Worm (Caenorhabditis elegans) whole organism, young adult: ENCODE data around the gene mel-11.

Source experiments
- C06A6.2 ChIP-seq: fragments of 200-800 bp; sonication (Bioruptor generic); conservative IDR thresholded peaks from 2 replicates; pipeline ENCODE4 v1.3.6; 2022; ENCODE audit warnings: missing genetic modification characterization, missing compliant biosample characterization
- F22D6.2 ChIP-seq: sonication (generic microtip); optimal IDR thresholded peaks from 2 replicates; lab custom pipeline; 2016; ENCODE audit warnings: mild to moderate bottlenecking, missing genetic modification characterization, missing compliant biosample characterization
- K12H6.12 ChIP-seq: fragments of 200-800 bp; sonication (Bioruptor generic); optimal IDR thresholded peaks from 2 replicates; lab custom pipeline; 2018; ENCODE audit warnings: mild to moderate bottlenecking, missing genetic modification characterization, missing compliant biosample characterization
- Y53G8AR.9 ChIP-seq: fragments of 200-800 bp; sonication (Bioruptor generic); conservative IDR thresholded peaks from 2 replicates; pipeline ENCODE4 v1.3.6; 2022; ENCODE audit warnings: missing genetic modification reagents, missing genetic modification characterization, missing compliant biosample characterization
- chd-7 ChIP-seq: sonication (generic microtip); optimal IDR thresholded peaks from 2 replicates; lab custom pipeline; 2016; ENCODE audit warnings: mild to moderate bottlenecking, missing genetic modification characterization, moderate library complexity, missing compliant biosample characterization
- dpl-1 ChIP-seq: fragments of 150-350 bp; optimal IDR thresholded peaks from 2 replicates; lab custom pipeline; 2014; ENCODE audit warnings: missing biosample characterization, missing genetic modification reagents, missing genetic modification characterization
- sea-2 ChIP-seq: fragments of 200-800 bp; sonication (Bioruptor generic); IDR thresholded peaks from 2 replicates; pipeline ENCODE4 v1.3.6; 2022; ENCODE audit warnings: missing genetic modification characterization, missing compliant biosample characterization
- somi-1 ChIP-seq: fragments of 200-800 bp; sonication (Bioruptor generic); optimal IDR thresholded peaks from 2 replicates; lab custom pipeline; 2018; ENCODE audit warnings: mild to moderate bottlenecking, missing genetic modification characterization, missing compliant biosample characterization
- unc-62 ChIP-seq: fragments of 150-350 bp; optimal IDR thresholded peaks from 2 replicates; lab custom pipeline; 2014; ENCODE audit warnings: missing biosample characterization, missing genetic modification reagents, missing genetic modification characterization
- ztf-26 ChIP-seq: sonication (generic microtip); optimal IDR thresholded peaks from 2 replicates; lab custom pipeline; 2017; ENCODE audit warnings: missing genetic modification characterization, missing compliant biosample characterization

DNA sequence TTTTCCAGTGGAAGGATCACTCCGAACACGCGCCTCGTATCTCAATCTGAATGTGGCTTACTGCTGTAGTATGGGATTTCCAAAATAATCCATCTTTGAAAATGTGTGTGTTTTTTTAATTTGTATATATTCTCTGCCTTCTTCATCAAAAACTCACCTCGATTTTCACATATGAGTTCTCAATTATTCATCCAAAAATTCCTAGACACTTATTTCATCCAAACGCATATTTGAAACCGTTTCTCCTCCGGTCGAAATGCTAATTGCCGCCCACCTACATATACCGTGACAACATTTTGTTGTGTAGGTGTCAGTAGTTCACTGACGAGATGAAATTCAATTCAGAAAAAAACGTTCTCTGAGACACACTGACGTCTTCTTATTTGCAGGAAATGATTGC, 10.9 kb upstream of the mel-11 start:
- no peak for TF ChIP-seq somi-1 (GFP tag; lab: Kevin White, UChicago)
- TF ChIP-seq chd-7 (tag; lab: Kevin White, UChicago): no peak
- TF ChIP-seq K12H6.12 (tag; lab: Kevin White, UChicago): no peak
- TF ChIP-seq Y53G8AR.9 (GFP tag; lab: Robert Waterston, UW): no peak
- TF ChIP-seq dpl-1 (GFP tag; lab: Kevin White, UChicago): no peak
- no peak for TF ChIP-seq F22D6.2 (tag; lab: Kevin White, UChicago)
- no peak for TF ChIP-seq C06A6.2
- TF ChIP-seq sea-2 (GFP tag; lab: Robert Waterston, UW): no peak
- no peak for TF ChIP-seq ztf-26
- no peak for TF ChIP-seq unc-62 (GFP tag; lab: Kevin White, UChicago)
